Worm (Caenorhabditis elegans) whole organism, L4 larva: ENCODE measurements around the gene nspc-12.

Experiments
- F10B5.3 ChIP-seq: sonication (generic microtip); optimal IDR thresholded peaks from 2 replicates; lab custom pipeline; 2016; ENCODE audit warnings: mild to moderate bottlenecking, missing genetic modification characterization, missing compliant biosample characterization
- F26F4.8 ChIP-seq: fragments of 200-800 bp; sonication (Bioruptor generic); conservative IDR thresholded peaks from 2 replicates; pipeline ENCODE4 v1.3.6; 2022; ENCODE audit warnings: missing genetic modification characterization, missing compliant biosample characterization
- F37D6.2 ChIP-seq: sonication (generic microtip); optimal IDR thresholded peaks from 2 replicates; lab custom pipeline; 2016; ENCODE audit warnings: mild to moderate bottlenecking, missing genetic modification characterization, missing compliant biosample characterization
- F44E2.7 ChIP-seq: fragments of 200-800 bp; sonication (Bioruptor generic); IDR thresholded peaks from 2 replicates; pipeline ENCODE4 v2.1.2; 2022; ENCODE audit warnings: missing genetic modification characterization, missing compliant biosample characterization
- R02D3.7 ChIP-seq: fragments of 150-350 bp; sonication (generic microtip); optimal IDR thresholded peaks from 3 replicates; lab custom pipeline; 2014; ENCODE audit warnings: missing biosample characterization, missing genetic modification characterization
- T26A8.4 ChIP-seq: fragments of 200-800 bp; sonication (Bioruptor generic); IDR thresholded peaks from 2 replicates; pipeline ENCODE4 v1.3.6; 2022; ENCODE audit warnings: missing genetic modification characterization, missing compliant biosample characterization
- Y48G9A.11 ChIP-seq: fragments of 200-800 bp; sonication (Bioruptor generic); IDR thresholded peaks from 2 replicates; pipeline ENCODE4 v1.3.6; 2022; ENCODE audit warnings: missing genetic modification reagents, missing genetic modification characterization, missing compliant biosample characterization
- ZK546.5 ChIP-seq, 2 experiments: sonication (generic microtip); optimal IDR thresholded peaks; 2 replicates each; lab custom pipeline; 2017; ENCODE audit warnings: missing biosample characterization in 2 of 2, missing genetic modification characterization in 2 of 2
- aly-2 ChIP-seq: sonication (generic microtip); optimal IDR thresholded peaks from 2 replicates; lab custom pipeline; 2018; ENCODE audit warnings: missing biosample characterization, missing genetic modification characterization
- ama-1 ChIP-seq: fragments of 150-350 bp; optimal IDR thresholded peaks from 2 replicates; lab custom pipeline; 2014; ENCODE audit warnings: inconsistent platforms, mixed read lengths
- ceh-20 ChIP-seq: fragments of 200-800 bp; sonication (Bioruptor generic); IDR thresholded peaks from 2 replicates; pipeline ENCODE4 v1.3.6; 2022; ENCODE audit warnings: missing genetic modification reagents, missing genetic modification characterization, missing compliant biosample characterization
- ceh-44 ChIP-seq: fragments of 200-800 bp; sonication (Bioruptor generic); IDR thresholded peaks from 2 replicates; pipeline ENCODE4 v1.3.6; 2022; ENCODE audit warnings: missing genetic modification reagents, missing genetic modification characterization, missing compliant biosample characterization
- cey-2 ChIP-seq: sonication (generic microtip); optimal IDR thresholded peaks from 3 replicates; lab custom pipeline; 2017; ENCODE audit warnings: missing genetic modification characterization, mild to moderate bottlenecking, missing compliant biosample characterization, antibody characterized with exemption, borderline replicate concordance; ENCODE audit not compliant: insufficient read depth
- daf-16 ChIP-seq, 3 experiments: sonication (generic microtip); optimal IDR thresholded peaks; 2 replicates each; lab custom pipeline; 2016 to 2017; ENCODE audit warnings: missing genetic modification characterization in 3 of 3, missing genetic modification reagents in 3 of 3, mild to moderate bottlenecking in 2 of 3, missing compliant biosample characterization in 2 of 3, missing biosample characterization in 1 of 3, moderate library complexity in 1 of 3
- daf-19 ChIP-seq: fragments of 200-800 bp; sonication (Bioruptor generic); conservative IDR thresholded peaks from 2 replicates; pipeline ENCODE4 v1.3.6; 2022; ENCODE audit warnings: missing genetic modification characterization, missing compliant biosample characterization
- dmd-9 ChIP-seq: fragments of 200-800 bp; sonication (Bioruptor generic); IDR thresholded peaks from 2 replicates; pipeline ENCODE4 v1.3.6; 2022; ENCODE audit warnings: missing genetic modification reagents, missing genetic modification characterization, missing compliant biosample characterization
- dpl-1 ChIP-seq: fragments of 150-350 bp; optimal IDR thresholded peaks from 2 replicates; lab custom pipeline; 2014; ENCODE audit warnings: missing biosample characterization, missing genetic modification reagents, missing genetic modification characterization
- fkh-10 ChIP-seq: fragments of 150-350 bp; optimal IDR thresholded peaks from 2 replicates; lab custom pipeline; 2014; ENCODE audit warnings: missing biosample characterization, missing genetic modification reagents, missing genetic modification characterization
- hlh-11 ChIP-seq: fragments of 200-800 bp; sonication (Bioruptor generic); optimal IDR thresholded peaks from 2 replicates; lab custom pipeline; 2018; ENCODE audit warnings: mild to moderate bottlenecking, missing genetic modification characterization, missing compliant biosample characterization
- hmg-1.1 ChIP-seq: fragments of 200-800 bp; sonication (Bioruptor generic); IDR thresholded peaks from 2 replicates; pipeline ENCODE4 v1.3.6; 2022; ENCODE audit warnings: missing genetic modification reagents, missing genetic modification characterization, missing compliant biosample characterization
- lin-15B ChIP-seq: fragments of 150-350 bp; sonication (generic microtip); optimal IDR thresholded peaks from 3 replicates; lab custom pipeline; 2014; ENCODE audit warnings: missing biosample characterization, missing genetic modification characterization
- madf-5 ChIP-seq, 2 experiments: fragments of 200-800 bp; sonication (Bioruptor generic); IDR thresholded peaks; 2 replicates each; pipeline ENCODE4 v1.3.6; 2022; ENCODE audit warnings: missing compliant biosample characterization in 2 of 2, missing genetic modification characterization in 2 of 2
- mdt-29 ChIP-seq: fragments of 200-800 bp; sonication (Bioruptor generic); IDR thresholded peaks from 2 replicates; pipeline ENCODE4 v1.3.6; 2022; ENCODE audit warnings: missing genetic modification reagents, missing genetic modification characterization, missing compliant biosample characterization
- mep-1 ChIP-seq: fragments of 150-350 bp; sonication (generic microtip); optimal IDR thresholded peaks from 3 replicates; lab custom pipeline; 2014; ENCODE audit warnings: missing biosample characterization, missing genetic modification characterization
- mxl-2 ChIP-seq: fragments of 200-800 bp; sonication (Bioruptor generic); conservative IDR thresholded peaks from 2 replicates; pipeline ENCODE4 v1.3.6; 2022; ENCODE audit warnings: missing genetic modification reagents, missing genetic modification characterization, missing compliant biosample characterization
- nhr-102 ChIP-seq: sonication (generic microtip); optimal IDR thresholded peaks from 2 replicates; lab custom pipeline; 2016; ENCODE audit warnings: mild to moderate bottlenecking, missing genetic modification characterization, moderate library complexity, missing compliant biosample characterization
- nhr-237 ChIP-seq: sonication (generic microtip); optimal IDR thresholded peaks from 2 replicates; lab custom pipeline; 2017; ENCODE audit warnings: missing biosample characterization, missing genetic modification characterization
- nhr-25 ChIP-seq: sonication (generic microtip); optimal IDR thresholded peaks from 2 replicates; lab custom pipeline; 2017; ENCODE audit warnings: missing genetic modification characterization, mild to moderate bottlenecking, missing compliant biosample characterization, antibody characterized with exemption, moderate library complexity, borderline replicate concordance; ENCODE audit not compliant: insufficient read depth
- nhr-48 ChIP-seq: sonication (generic microtip); optimal IDR thresholded peaks from 2 replicates; lab custom pipeline; 2016; ENCODE audit warnings: mild to moderate bottlenecking, missing genetic modification characterization, missing compliant biosample characterization
- pha-4 ChIP-seq, 2 experiments: fragments of 150-350 bp in 1 of 2; fragments of 200-800 bp in 1 of 2; sonication (Bioruptor generic) in 1 of 2; IDR thresholded peaks in 1 of 2; optimal IDR thresholded peaks in 1 of 2; 2 replicates each; pipeline versions ENCODE4 v1.3.6 to Lab custom; 2014 to 2022; ENCODE audit warnings: missing genetic modification characterization in 2 of 2, missing genetic modification reagents in 2 of 2, missing biosample characterization in 1 of 2, missing compliant biosample characterization in 1 of 2
- php-3 ChIP-seq: fragments of 200-800 bp; sonication (Bioruptor generic); IDR thresholded peaks from 2 replicates; pipeline ENCODE4 v1.3.6; 2022; ENCODE audit warnings: missing genetic modification reagents, missing genetic modification characterization, missing compliant biosample characterization
- pqm-1 ChIP-seq: sonication (generic microtip); optimal IDR thresholded peaks from 2 replicates; lab custom pipeline; 2017; ENCODE audit warnings: missing biosample characterization, missing genetic modification characterization
- rbr-2 ChIP-seq: sonication (generic microtip); optimal IDR thresholded peaks from 2 replicates; lab custom pipeline; 2016; ENCODE audit warnings: missing genotype, missing genetic modification characterization, missing compliant biosample characterization
- saeg-2 ChIP-seq: fragments of 200-800 bp; sonication (Bioruptor generic); IDR thresholded peaks from 2 replicates; pipeline ENCODE4 v1.3.6; 2022; ENCODE audit warnings: missing genetic modification reagents, missing genetic modification characterization, missing compliant biosample characterization
- skn-1 ChIP-seq: fragments of 150-350 bp; optimal IDR thresholded peaks from 2 replicates; lab custom pipeline; 2014; ENCODE audit warnings: missing biosample characterization, missing genetic modification characterization
- snpc-4 ChIP-seq: fragments of 150-350 bp; optimal IDR thresholded peaks from 2 replicates; lab custom pipeline; 2014; ENCODE audit warnings: missing biosample characterization, missing genetic modification characterization
- spr-3 ChIP-seq: fragments of 200-800 bp; sonication (Bioruptor generic); optimal IDR thresholded peaks from 2 replicates; lab custom pipeline; 2018; ENCODE audit warnings: mild to moderate bottlenecking, missing genetic modification characterization, missing compliant biosample characterization
- unc-39 ChIP-seq: sonication (generic microtip); optimal IDR thresholded peaks from 2 replicates; lab custom pipeline; 2017; ENCODE audit warnings: missing biosample characterization, missing genetic modification characterization
- unc-62 ChIP-seq, 3 experiments: fragments of 150-350 bp in 1 of 3; sonication (generic microtip); optimal IDR thresholded peaks in 2 of 3; peaks in 1 of 3; 1 replicate in 1 of 3; 2 replicates in 2 of 3; lab custom pipeline; 2014 to 2017; ENCODE audit warnings: missing biosample characterization in 3 of 3, missing genetic modification characterization in 3 of 3, missing genetic modification reagents in 3 of 3, missing genotype in 1 of 3
- vab-7 ChIP-seq: fragments of 200-800 bp; sonication (Bioruptor generic); IDR thresholded peaks from 2 replicates; pipeline ENCODE4 v1.3.6; 2022; ENCODE audit warnings: missing genetic modification reagents, missing genetic modification characterization, missing compliant biosample characterization
- zag-1 ChIP-seq: fragments of 150-350 bp; optimal IDR thresholded peaks from 2 replicates; lab custom pipeline; 2014; ENCODE audit warnings: missing biosample characterization, missing genetic modification characterization
- zfp-2 ChIP-seq: sonication (generic microtip); optimal IDR thresholded peaks from 2 replicates; lab custom pipeline; 2016; ENCODE audit warnings: mild to moderate bottlenecking, missing genetic modification characterization, missing compliant biosample characterization
- zip-11 ChIP-seq: fragments of 200-800 bp; sonication (Bioruptor generic); IDR thresholded peaks from 2 replicates; pipeline ENCODE4 v1.3.6; 2022; ENCODE audit warnings: missing genetic modification characterization, missing compliant biosample characterization
- zip-2 ChIP-seq: fragments of 150-350 bp; optimal IDR thresholded peaks from 2 replicates; lab custom pipeline; 2014; ENCODE audit warnings: missing biosample characterization, missing genetic modification characterization

The nspc-12 gene

DNA sequence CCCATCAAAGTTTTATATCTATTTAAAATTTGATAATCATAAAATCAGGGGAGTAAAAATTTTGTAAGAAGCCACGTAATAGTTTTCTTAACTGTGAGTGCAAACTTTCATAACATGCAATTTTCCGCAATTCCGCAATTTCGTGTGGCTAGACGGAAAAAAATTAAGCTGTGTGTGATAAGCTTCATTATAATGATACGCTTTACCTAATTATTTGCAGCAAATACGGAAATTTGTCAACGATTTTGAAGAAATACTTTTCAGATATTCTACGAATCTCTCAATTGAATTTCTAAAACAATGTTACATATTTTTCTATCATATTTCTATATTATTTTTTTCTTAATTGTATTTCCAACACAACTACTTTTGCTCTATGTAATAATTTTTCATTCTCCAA is 24.7 kb downstream of the nspc-12 start, which contains the start of gene srd-46:
TSS of gene srd-46 (plus strand) at position 301 of the 400 bp plus-strand sequence.
- no peak for TF ChIP-seq pqm-1 (tag; lab: Kevin White, UChicago)
- TF ChIP-seq php-3: no peak
- no peak for TF ChIP-seq skn-1 (tag; lab: Kevin White, UChicago)
- no peak for TF ChIP-seq daf-16 (GFP tag; optimal IDR thresholded peaks at IDR 0.05; lab: Kevin White, UChicago)
- TF ChIP-seq daf-16 (tag; optimal IDR thresholded peaks at IDR 0.05; lab: Kevin White, UChicago): no peak
- no peak for TF ChIP-seq spr-3
- no peak for TF ChIP-seq lin-15B (tag; lab: Kevin White, UChicago)
- TF ChIP-seq nhr-48 (tag; lab: Kevin White, UChicago): no peak
- TF ChIP-seq mxl-2 (GFP tag; lab: Robert Waterston, UW): no peak
- TF ChIP-seq nhr-25: no peak

DNA sequence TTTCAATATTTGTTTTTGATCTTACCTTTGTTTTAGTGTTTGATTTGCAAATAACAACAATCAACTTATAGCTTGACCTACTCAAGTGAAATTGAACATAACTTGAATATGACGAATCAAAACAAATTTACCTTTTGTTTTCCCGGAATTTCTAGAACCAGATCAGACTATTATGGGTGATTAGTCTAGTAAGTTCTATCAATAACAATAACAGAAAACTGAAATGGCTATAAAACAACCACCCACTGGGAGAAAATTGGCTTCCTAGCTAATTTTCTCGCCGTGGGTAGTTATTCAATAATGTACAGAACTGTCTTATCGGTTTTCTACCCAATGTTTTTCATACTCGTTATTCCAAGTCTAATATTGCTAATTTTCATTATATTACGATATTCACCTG is 27.8 kb downstream of the nspc-12 start, which contains the start of gene srd-45:
TSS of gene srd-45 (plus strand) at position 301 of the 400 bp plus-strand sequence.
- peak in 1 of 2 experiments; percentile 7 for TF ChIP-seq unc-62 (GFP tag; optimal IDR thresholded peaks at IDR 0.05 in 1 of 2; lab: Kevin White, UChicago)
- no peak for TF ChIP-seq unc-62 (tag; optimal IDR thresholded peaks at IDR 0.05; lab: Kevin White, UChicago)
- no peak for TF ChIP-seq ceh-44 (GFP tag; lab: Robert Waterston, UW)
- no peak for TF ChIP-seq hmg-1.1

DNA sequence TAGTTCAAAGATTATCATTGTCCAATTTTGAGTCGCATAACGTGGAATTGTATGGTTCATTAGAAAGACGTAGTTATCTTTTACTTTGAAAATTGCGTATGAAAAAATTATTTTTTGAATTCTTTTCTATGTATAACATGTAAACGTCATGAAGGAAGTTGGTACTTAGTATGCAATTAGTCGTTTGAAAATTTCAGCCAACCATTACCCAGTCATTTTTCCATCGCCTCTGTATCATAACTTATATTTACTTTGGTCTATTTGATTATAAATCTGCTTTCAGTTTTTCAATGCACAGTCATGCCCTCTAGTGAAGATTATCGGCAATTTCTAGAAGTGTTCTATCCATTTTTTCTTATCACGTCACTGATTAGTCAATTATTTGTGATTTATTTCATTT is 30.1 kb downstream of the nspc-12 start, which contains the start of gene srd-41:
TSS of gene srd-41 (plus strand) at position 301 of the 400 bp plus-strand sequence.
- TF ChIP-seq lin-15B (tag; lab: Kevin White, UChicago) (no peak), rbr-2 (tag; lab: Kevin White, UChicago) (no peak), zag-1 (tag; lab: Kevin White, UChicago) (no peak), Y48G9A.11 (GFP tag; lab: Robert Waterston, UW) (no peak), nhr-25 (no peak), F44E2.7 (GFP tag; lab: Robert Waterston, UW) (no peak), zfp-2 (tag; lab: Kevin White, UChicago) (no peak), zip-2 (tag; lab: Kevin White, UChicago) (no peak), saeg-2 (GFP tag; lab: Robert Waterston, UW) (no peak), daf-19 (GFP tag; lab: Robert Waterston, UW) (no peak), ceh-20 (GFP tag; lab: Robert Waterston, UW) (no peak), nhr-237 (no peak), vab-7 (no peak), R02D3.7 (tag; lab: Kevin White, UChicago) (no peak), dpl-1 (GFP tag; lab: Kevin White, UChicago) (no peak), mep-1 (tag; lab: Kevin White, UChicago) (no peak)

DNA sequence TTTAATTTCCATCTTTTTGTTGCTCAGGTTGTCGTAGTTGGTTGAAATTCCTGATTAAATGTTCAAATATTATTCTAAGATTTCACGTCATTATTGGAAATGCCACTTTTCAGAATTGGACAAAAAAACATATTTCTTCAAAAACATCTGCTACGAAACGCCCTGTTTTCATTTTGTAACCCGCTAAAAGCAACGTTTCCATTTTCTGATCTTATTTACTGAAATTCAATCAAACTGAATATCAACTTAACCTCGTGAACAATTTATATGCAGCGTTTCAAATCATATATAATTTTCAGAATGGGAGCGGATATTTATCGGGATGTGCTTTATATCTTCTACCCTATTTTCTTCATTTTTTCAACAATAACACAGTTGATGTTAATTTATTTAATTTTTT is 33.0 kb downstream of the nspc-12 start, which contains the start of gene srd-40:
TSS of gene srd-40 (plus strand) at position 301 of the 400 bp plus-strand sequence.
- no peak for TF ChIP-seq cey-2 (tag; lab: Kevin White, UChicago)
- TF ChIP-seq nhr-102 (tag; lab: Kevin White, UChicago): no peak
- no peak for TF ChIP-seq T26A8.4 (GFP tag; lab: Robert Waterston, UW)
- no peak for TF ChIP-seq fkh-10 (GFP tag; lab: Kevin White, UChicago)
- no peak for TF ChIP-seq ZK546.5 (tag; optimal IDR thresholded peaks at IDR 0.05; lab: Kevin White, UChicago)
- no peak for TF ChIP-seq unc-39 (tag; lab: Kevin White, UChicago)
- TF ChIP-seq, all 104 proteins: peak for 0

DNA sequence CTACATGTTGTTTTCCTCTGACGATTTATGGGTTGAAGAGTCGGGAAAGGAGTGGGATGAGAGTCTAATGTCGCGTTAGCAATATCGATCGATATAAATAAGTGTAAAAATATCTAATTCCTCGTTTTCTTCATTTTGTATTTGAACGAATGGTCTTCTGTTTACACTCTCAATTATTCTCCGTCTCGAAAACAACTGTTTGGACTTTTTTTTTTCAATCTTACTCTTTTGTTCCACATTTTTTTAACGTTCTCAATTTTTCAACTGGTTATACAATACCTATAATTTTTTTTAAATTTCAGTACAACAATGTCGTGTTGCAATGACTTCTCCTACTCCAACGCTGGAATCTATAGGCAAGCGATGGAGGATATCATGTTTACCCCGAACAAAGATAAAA is 35.1 kb downstream of the nspc-12 start, which contains the start of gene F17A2.13:
TSS of gene F17A2.13 (plus strand) at position 301 of the 400 bp plus-strand sequence.
- TF ChIP-seq zip-11 (GFP tag; lab: Robert Waterston, UW) (no peak), mdt-29 (GFP tag; lab: Robert Waterston, UW) (no peak), F26F4.8 (no peak), F10B5.3 (tag; lab: Kevin White, UChicago) (no peak), snpc-4 (no peak), cey-2 (tag; lab: Kevin White, UChicago) (no peak), madf-5 (GFP tag; IDR thresholded peaks at IDR 0.05; lab: Robert Waterston, UW) (no peak), pha-4 (GFP tag; IDR thresholded peaks at IDR 0.05; lab: Robert Waterston, UW) (no peak), pha-4 (tag; optimal IDR thresholded peaks at IDR 0.05; lab: Kevin White, UChicago) (no peak), F37D6.2 (no peak), hlh-11 (no peak), dmd-9 (GFP tag; lab: Robert Waterston, UW) (no peak), ama-1 (lab: Kevin White, UChicago) (no peak), fkh-10 (GFP tag; lab: Kevin White, UChicago) (no peak), aly-2 (no peak)
